Worm (Caenorhabditis elegans) whole organism, young adult: Measurements from ENCODE around the gene T04B8.5.

Source experiments
- B0019.2 ChIP-seq: fragments of 200-800 bp; sonication (Bioruptor generic); conservative IDR thresholded peaks from 2 replicates; pipeline ENCODE4 v1.3.6; 2022; ENCODE audit warnings: missing genetic modification reagents, missing genetic modification characterization, missing compliant biosample characterization
- B0035.1 ChIP-seq: sonication (generic microtip); optimal IDR thresholded peaks from 2 replicates; lab custom pipeline; 2016; ENCODE audit warnings: missing genetic modification characterization, mild to moderate bottlenecking, missing compliant biosample characterization, missing genotype, missing genetic modification reagents
- C17E4.6 ChIP-seq: fragments of 200-800 bp; sonication (Bioruptor generic); IDR thresholded peaks from 2 replicates; pipeline ENCODE4 v1.3.6; 2022; ENCODE audit warnings: missing genetic modification reagents, missing genetic modification characterization, missing compliant biosample characterization
- F33H1.4 ChIP-seq: fragments of 200-800 bp; sonication (Bioruptor generic); IDR thresholded peaks from 2 replicates; pipeline ENCODE4 v1.3.6; 2022; ENCODE audit warnings: missing genetic modification reagents, missing genetic modification characterization, missing compliant biosample characterization
- F55B11.4 ChIP-seq: sonication (generic microtip); optimal IDR thresholded peaks from 2 replicates; lab custom pipeline; 2016; ENCODE audit warnings: missing compliant biosample characterization, missing genetic modification characterization, borderline replicate concordance; ENCODE audit not compliant: insufficient read depth
- F57C9.4 ChIP-seq: sonication (generic microtip); optimal IDR thresholded peaks from 2 replicates; lab custom pipeline; 2017; ENCODE audit warnings: mild to moderate bottlenecking, missing genetic modification characterization, missing compliant biosample characterization
- T26A5.8 ChIP-seq: sonication (generic microtip); optimal IDR thresholded peaks from 2 replicates; lab custom pipeline; 2016; ENCODE audit warnings: missing genetic modification characterization, missing compliant biosample characterization
- Y53F4B.3 ChIP-seq: fragments of 200-800 bp; sonication (Bioruptor generic); IDR thresholded peaks from 2 replicates; pipeline ENCODE4 v1.3.6; 2022; ENCODE audit warnings: missing genetic modification reagents, missing genetic modification characterization, missing compliant biosample characterization
- Y53G8AR.9 ChIP-seq: fragments of 200-800 bp; sonication (Bioruptor generic); conservative IDR thresholded peaks from 2 replicates; pipeline ENCODE4 v1.3.6; 2022; ENCODE audit warnings: missing genetic modification reagents, missing genetic modification characterization, missing compliant biosample characterization
- Y56A3A.18 ChIP-seq: fragments of 200-800 bp; sonication (Bioruptor generic); IDR thresholded peaks from 2 replicates; pipeline ENCODE4 v1.3.6; 2022; ENCODE audit warnings: missing genetic modification reagents, missing genetic modification characterization, missing compliant biosample characterization
- Y95B8A.8 ChIP-seq: fragments of 200-800 bp; sonication (Bioruptor generic); IDR thresholded peaks from 2 replicates; pipeline ENCODE4 v1.3.6; 2022; ENCODE audit warnings: missing genetic modification reagents, missing genetic modification characterization, missing compliant biosample characterization
- aptf-3 ChIP-seq: fragments of 200-800 bp; sonication (Bioruptor generic); IDR thresholded peaks from 2 replicates; pipeline ENCODE4 v1.3.6; 2022; ENCODE audit warnings: missing genetic modification characterization, missing compliant biosample characterization
- bed-1 ChIP-seq: fragments of 200-800 bp; sonication (Bioruptor generic); IDR thresholded peaks from 2 replicates; pipeline ENCODE4 v1.3.6; 2022; ENCODE audit warnings: missing genetic modification reagents, missing genetic modification characterization, missing compliant biosample characterization
- cebp-2 ChIP-seq: fragments of 200-800 bp; sonication (Bioruptor generic); IDR thresholded peaks from 2 replicates; pipeline ENCODE4 v1.3.6; 2022; ENCODE audit warnings: missing genetic modification characterization, missing compliant biosample characterization
- ceh-100 ChIP-seq: fragments of 200-800 bp; sonication (Bioruptor generic); IDR thresholded peaks from 2 replicates; pipeline ENCODE4 v1.3.6; 2022; ENCODE audit warnings: missing genetic modification reagents, missing genetic modification characterization, missing compliant biosample characterization
- ceh-79 ChIP-seq: sonication (generic microtip); optimal IDR thresholded peaks from 2 replicates; lab custom pipeline; 2017; ENCODE audit warnings: mild to moderate bottlenecking, missing genetic modification characterization, missing compliant biosample characterization
- ceh-91 ChIP-seq: fragments of 200-800 bp; sonication (Bioruptor generic); IDR thresholded peaks from 2 replicates; pipeline ENCODE4 v1.3.6; 2022; ENCODE audit warnings: missing genetic modification reagents, missing genetic modification characterization, missing compliant biosample characterization
- chd-7 ChIP-seq: sonication (generic microtip); optimal IDR thresholded peaks from 2 replicates; lab custom pipeline; 2016; ENCODE audit warnings: mild to moderate bottlenecking, missing genetic modification characterization, moderate library complexity, missing compliant biosample characterization
- him-1 ChIP-seq: sonication (generic microtip); optimal IDR thresholded peaks from 2 replicates; lab custom pipeline; 2016; ENCODE audit warnings: missing genotype, missing genetic modification reagents, missing genetic modification characterization, missing compliant biosample characterization
- hlh-26 ChIP-seq: fragments of 200-800 bp; sonication (Bioruptor generic); conservative IDR thresholded peaks from 2 replicates; pipeline ENCODE4 v1.3.6; 2022; ENCODE audit warnings: missing genetic modification reagents, missing genetic modification characterization, missing compliant biosample characterization
- let-526 ChIP-seq: fragments of 200-800 bp; sonication (Bioruptor generic); IDR thresholded peaks from 2 replicates; pipeline ENCODE4 v1.3.6; 2022; ENCODE audit warnings: missing genetic modification reagents, missing genetic modification characterization, missing compliant biosample characterization
- lin-35 ChIP-seq, 3 experiments: fragments of 150-350 bp in 2 of 3; sonication (generic microtip) in 1 of 3; optimal IDR thresholded peaks; 2 replicates each; lab custom pipeline; 2014 to 2018; ENCODE audit warnings: missing biosample characterization in 3 of 3, missing genetic modification characterization in 3 of 3, missing genetic modification reagents in 3 of 3
- lsl-1 ChIP-seq: fragments of 200-800 bp; sonication (Bioruptor generic); optimal IDR thresholded peaks from 2 replicates; lab custom pipeline; 2018; ENCODE audit warnings: mild to moderate bottlenecking, missing genetic modification characterization, moderate library complexity, missing compliant biosample characterization
- madf-3 ChIP-seq: fragments of 200-800 bp; sonication (Bioruptor generic); IDR thresholded peaks from 2 replicates; pipeline ENCODE4 v1.3.6; 2022; ENCODE audit warnings: missing genetic modification reagents, missing genetic modification characterization, missing compliant biosample characterization
- mel-28 ChIP-seq: sonication (generic microtip); optimal IDR thresholded peaks from 2 replicates; lab custom pipeline; 2016; ENCODE audit warnings: borderline replicate concordance, mild to moderate bottlenecking, missing genetic modification characterization, missing compliant biosample characterization
- nfyb-1 ChIP-seq: fragments of 200-800 bp; sonication (Bioruptor generic); IDR thresholded peaks from 2 replicates; pipeline ENCODE4 v1.3.6; 2022; ENCODE audit warnings: missing genetic modification reagents, missing genetic modification characterization, missing compliant biosample characterization
- nhr-179 ChIP-seq: sonication (generic microtip); optimal IDR thresholded peaks from 2 replicates; lab custom pipeline; 2016; ENCODE audit warnings: mild to moderate bottlenecking, missing genetic modification characterization, missing compliant biosample characterization
- nhr-27 ChIP-seq: fragments of 200-800 bp; sonication (Bioruptor generic); optimal IDR thresholded peaks from 2 replicates; lab custom pipeline; 2018; ENCODE audit warnings: mild to moderate bottlenecking, missing genetic modification characterization, moderate library complexity, missing compliant biosample characterization
- nhr-80 ChIP-seq: sonication (generic microtip); optimal IDR thresholded peaks from 2 replicates; lab custom pipeline; 2016; ENCODE audit warnings: missing genetic modification characterization, missing compliant biosample characterization
- rcor-1 ChIP-seq: fragments of 200-800 bp; sonication (Bioruptor generic); IDR thresholded peaks from 2 replicates; pipeline ENCODE4 v1.3.6; 2022; ENCODE audit warnings: missing genetic modification reagents, missing genetic modification characterization, missing compliant biosample characterization
- repo-1 ChIP-seq: sonication (generic microtip); optimal IDR thresholded peaks from 2 replicates; lab custom pipeline; 2017; ENCODE audit warnings: mild to moderate bottlenecking, missing genetic modification characterization, missing compliant biosample characterization
- sdz-38 ChIP-seq: sonication (generic microtip); optimal IDR thresholded peaks from 2 replicates; lab custom pipeline; 2016; ENCODE audit warnings: missing genotype, missing genetic modification characterization, missing compliant biosample characterization
- somi-1 ChIP-seq: fragments of 200-800 bp; sonication (Bioruptor generic); optimal IDR thresholded peaks from 2 replicates; lab custom pipeline; 2018; ENCODE audit warnings: mild to moderate bottlenecking, missing genetic modification characterization, missing compliant biosample characterization
- sptf-2 ChIP-seq: fragments of 200-800 bp; sonication (Bioruptor generic); optimal IDR thresholded peaks from 2 replicates; lab custom pipeline; 2018; ENCODE audit warnings: mild to moderate bottlenecking, missing genetic modification characterization, missing compliant biosample characterization
- tbx-9 ChIP-seq: sonication (generic microtip); optimal IDR thresholded peaks from 2 replicates; lab custom pipeline; 2016; ENCODE audit warnings: borderline replicate concordance, missing genetic modification characterization, inconsistent platforms, missing compliant biosample characterization
- unc-62 ChIP-seq: fragments of 150-350 bp; optimal IDR thresholded peaks from 2 replicates; lab custom pipeline; 2014; ENCODE audit warnings: missing biosample characterization, missing genetic modification reagents, missing genetic modification characterization
- ztf-22 ChIP-seq: fragments of 200-800 bp; sonication (Bioruptor generic); optimal IDR thresholded peaks from 2 replicates; lab custom pipeline; 2018; ENCODE audit warnings: mild to moderate bottlenecking, missing genetic modification characterization, moderate library complexity, missing compliant biosample characterization

Gene T04B8.5

DNA sequence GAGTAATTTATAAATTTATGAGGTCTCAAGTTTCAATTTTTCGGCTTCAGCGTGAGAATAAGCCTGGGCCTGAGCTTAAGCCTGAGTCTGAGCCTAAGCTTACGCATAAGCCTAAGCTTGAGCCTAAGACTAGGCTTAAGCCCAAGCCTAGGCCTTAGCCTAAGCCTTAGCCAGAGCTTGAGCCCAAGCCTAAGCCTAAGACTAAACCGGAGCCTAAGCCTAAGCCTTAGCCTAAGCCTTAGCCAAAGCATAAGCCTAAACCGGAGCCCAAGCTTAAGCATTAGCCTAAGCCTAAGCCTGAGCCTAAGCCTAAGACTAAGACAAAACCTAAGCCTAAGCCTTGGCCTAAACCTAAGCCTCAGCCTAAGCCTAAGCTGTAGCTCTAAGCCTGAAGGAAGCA, 19.4 kb upstream of the T04B8.5 start:
- TF ChIP-seq nhr-80 (tag; lab: Kevin White, UChicago) (no peak), ztf-22 (no peak), bed-1 (no peak), unc-62 (GFP tag; lab: Kevin White, UChicago) (no peak), F57C9.4 (tag; lab: Kevin White, UChicago) (no peak), nhr-27 (tag; lab: Kevin White, UChicago) (no peak), hlh-26 (no peak), Y95B8A.8 (GFP tag; lab: Robert Waterston, UW) (no peak), Y53G8AR.9 (GFP tag; lab: Robert Waterston, UW) (no peak), T26A5.8 (tag; lab: Kevin White, UChicago) (no peak), somi-1 (GFP tag; lab: Kevin White, UChicago) (no peak), ceh-100 (GFP tag; lab: Robert Waterston, UW) (no peak), Y53F4B.3 (GFP tag; lab: Robert Waterston, UW) (no peak), repo-1 (tag; lab: Kevin White, UChicago) (no peak), chd-7 (tag; lab: Kevin White, UChicago) (no peak), aptf-3 (GFP tag; lab: Robert Waterston, UW) (no peak), nfyb-1 (GFP tag; lab: Robert Waterston, UW) (no peak), C17E4.6 (GFP tag; lab: Robert Waterston, UW) (no peak), madf-3 (GFP tag; lab: Robert Waterston, UW) (no peak)

DNA sequence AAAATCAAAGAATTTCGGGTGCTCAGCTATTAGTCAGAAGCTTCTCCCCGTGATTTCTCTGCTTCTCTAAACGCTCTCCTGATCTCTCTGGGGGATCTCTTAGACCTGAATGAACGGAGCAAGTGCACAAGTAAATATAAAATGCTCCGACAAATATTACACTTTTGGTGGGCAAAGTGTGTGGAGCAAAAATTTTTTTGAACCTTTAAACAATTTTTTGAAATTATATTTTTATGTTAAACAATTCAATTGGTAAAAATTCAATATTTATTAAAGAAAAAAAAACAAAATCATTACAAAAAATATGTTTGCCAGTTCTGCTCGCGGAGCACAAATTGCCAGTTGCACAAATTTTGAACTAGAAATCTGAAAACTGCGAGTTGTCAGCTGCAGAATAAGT, 15.1 kb upstream of the T04B8.5 start, which contains the start of gene K07E8.6:
Gene K07E8.6, minus strand, starts transcription at position 101 of the 400 bp plus-strand sequence.
- no peak for TF ChIP-seq C17E4.6 (GFP tag; lab: Robert Waterston, UW)
- TF ChIP-seq ceh-91 (GFP tag; lab: Robert Waterston, UW), result no peak
- no peak for TF ChIP-seq lsl-1
- TF ChIP-seq sdz-38, result no peak
- TF ChIP-seq B0019.2 (GFP tag; lab: Robert Waterston, UW), result no peak
- TF ChIP-seq mel-28 (tag; lab: Kevin White, UChicago), result no peak
- TF ChIP-seq F55B11.4 (tag; lab: Kevin White, UChicago), result no peak
- TF ChIP-seq him-1, result no peak
- TF ChIP-seq let-526 (GFP tag; lab: Robert Waterston, UW), result no peak
- no peak for TF ChIP-seq lin-35 (GFP tag; optimal IDR thresholded peaks at IDR 0.05; lab: Kevin White, UChicago)
- no peak for TF ChIP-seq rcor-1
- no peak for TF ChIP-seq B0035.1

DNA sequence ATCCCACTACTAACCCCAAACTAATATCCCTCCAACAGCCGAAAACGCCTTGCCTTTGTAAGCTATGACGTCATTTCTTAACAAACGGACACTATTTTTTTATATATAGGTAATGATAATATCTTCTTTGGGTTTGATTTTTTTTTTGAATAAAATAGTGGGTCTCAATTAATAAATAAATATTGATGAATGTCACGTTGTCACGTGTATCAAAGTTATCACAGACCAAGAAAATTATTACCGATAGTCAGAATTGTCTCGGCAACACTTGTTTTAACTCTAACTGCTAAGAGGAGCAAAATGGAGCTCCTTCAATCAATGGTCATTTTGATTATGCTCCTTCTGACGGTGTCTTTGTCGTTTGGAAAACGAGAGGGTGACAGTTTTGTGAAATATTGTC, 9.6 kb upstream of the T04B8.5 start, which contains the start of gene T04B8.1:
Gene T04B8.1, plus strand, starts transcription at position 301 of the 400 bp plus-strand sequence.
- TF ChIP-seq Y56A3A.18 (GFP tag; lab: Robert Waterston, UW) (no peak), bed-1 (no peak), sptf-2 (GFP tag; lab: Kevin White, UChicago) (no peak), nhr-179 (tag; lab: Kevin White, UChicago) (no peak), F33H1.4 (no peak), Y95B8A.8 (GFP tag; lab: Robert Waterston, UW) (no peak), cebp-2 (GFP tag; lab: Robert Waterston, UW) (no peak), hlh-26 (no peak), ztf-22 (no peak), tbx-9 (tag; lab: Kevin White, UChicago) (no peak), ceh-79 (tag; lab: Kevin White, UChicago) (no peak)
